Worm (Caenorhabditis elegans) whole organism, early embryonic: ENCODE results near the gene Y55B1AR.2.

Experiments used
- B0310.2 ChIP-seq: sonication (generic microtip); optimal IDR thresholded peaks from 2 replicates; lab custom pipeline; 2016; ENCODE audit warnings: mild to moderate bottlenecking, missing genetic modification characterization, missing compliant biosample characterization
- aly-1 ChIP-seq: sonication (generic microtip); optimal IDR thresholded peaks from 2 replicates; lab custom pipeline; 2016; ENCODE audit warnings: missing genetic modification characterization, missing compliant biosample characterization
- ama-1 ChIP-seq: fragments of 150-350 bp; optimal IDR thresholded peaks from 2 replicates; lab custom pipeline; 2014
- ceh-36 ChIP-seq: sonication (generic microtip); optimal IDR thresholded peaks from 2 replicates; lab custom pipeline; 2016; ENCODE audit warnings: missing genetic modification characterization, inconsistent platforms, missing compliant biosample characterization
- ets-7 ChIP-seq: sonication (generic microtip); optimal IDR thresholded peaks from 2 replicates; lab custom pipeline; 2016; ENCODE audit warnings: missing genotype, missing genetic modification characterization, missing compliant biosample characterization
- flt-1 ChIP-seq: fragments of 200-800 bp; sonication (Bioruptor generic); IDR thresholded peaks from 2 replicates; pipeline ENCODE4 v1.3.6; 2022; ENCODE audit warnings: missing genetic modification characterization, missing compliant biosample characterization
- hmbx-1 ChIP-seq: sonication (generic microtip); optimal IDR thresholded peaks from 2 replicates; lab custom pipeline; 2016; ENCODE audit warnings: mild to moderate bottlenecking, missing genetic modification characterization, missing compliant biosample characterization
- hmg-4 ChIP-seq: fragments of 200-800 bp; sonication (Bioruptor generic); optimal IDR thresholded peaks from 2 replicates; lab custom pipeline; 2018; ENCODE audit warnings: mild to moderate bottlenecking, missing genetic modification characterization, missing compliant biosample characterization
- hnd-1 ChIP-seq: sonication (generic microtip); optimal IDR thresholded peaks from 2 replicates; lab custom pipeline; 2016; ENCODE audit warnings: missing genetic modification characterization, missing compliant biosample characterization
- pes-1 ChIP-seq: fragments of 200-800 bp; sonication (Bioruptor generic); IDR thresholded peaks from 2 replicates; pipeline ENCODE4 v1.3.6; 2022; ENCODE audit warnings: missing genetic modification reagents, missing genetic modification characterization, missing compliant biosample characterization
- sea-1 ChIP-seq: fragments of 200-800 bp; sonication (Bioruptor generic); conservative IDR thresholded peaks from 2 replicates; pipeline ENCODE4 v1.3.6; 2022; ENCODE audit warnings: missing genetic modification characterization, missing compliant biosample characterization
- tbx-37 ChIP-seq: fragments of 200-800 bp; sonication (Bioruptor generic); conservative IDR thresholded peaks from 2 replicates; pipeline ENCODE4 v1.3.6; 2022; ENCODE audit warnings: missing genetic modification reagents, missing genetic modification characterization, missing compliant biosample characterization

DNA sequence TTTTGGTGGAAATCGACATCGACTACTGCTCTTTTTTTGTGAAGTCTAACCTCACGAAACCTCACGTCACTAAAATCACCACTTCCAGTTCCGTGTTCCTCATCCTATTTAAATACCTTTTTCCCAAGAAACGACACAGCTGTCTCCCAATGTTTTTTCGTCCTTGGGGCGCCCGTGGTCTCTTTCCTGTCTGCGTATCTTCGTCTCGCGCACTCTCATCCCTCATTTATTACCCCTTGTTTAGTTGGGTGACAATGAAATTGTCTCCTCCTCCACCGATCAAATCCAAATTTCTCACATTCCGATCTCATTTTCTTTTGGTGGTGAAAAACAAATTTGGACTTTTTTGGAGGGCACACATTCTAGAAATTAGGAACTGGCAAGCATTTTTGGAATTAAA is 33.8 kb downstream of the Y55B1AR.2 start:
- TF ChIP-seq ama-1 (lab: Kevin White, UChicago): no peak
- no peak for TF ChIP-seq sea-1 (GFP tag; lab: Robert Waterston, UW)
- TF ChIP-seq ets-7 (tag; lab: Kevin White, UChicago): no peak
- no peak for TF ChIP-seq aly-1 (tag; lab: Kevin White, UChicago)
- no peak for TF ChIP-seq tbx-37 (GFP tag; lab: Robert Waterston, UW)
- TF ChIP-seq hmg-4 (GFP tag; lab: Kevin White, UChicago): no peak
- TF ChIP-seq ceh-36 (tag; lab: Kevin White, UChicago): no peak
- TF ChIP-seq hmbx-1 (tag; lab: Kevin White, UChicago): no peak
- TF ChIP-seq hnd-1 (tag; lab: Kevin White, UChicago): no peak
- no peak for TF ChIP-seq B0310.2 (tag; lab: Kevin White, UChicago)
- no peak for TF ChIP-seq flt-1 (GFP tag; lab: Robert Waterston, UW)
- TF ChIP-seq pes-1 (GFP tag; lab: Robert Waterston, UW): no peak
